Fruit fly (Drosophila melanogaster): Measurements from ENCODE around the gene CG9915.

The CG9915 gene

DNA sequence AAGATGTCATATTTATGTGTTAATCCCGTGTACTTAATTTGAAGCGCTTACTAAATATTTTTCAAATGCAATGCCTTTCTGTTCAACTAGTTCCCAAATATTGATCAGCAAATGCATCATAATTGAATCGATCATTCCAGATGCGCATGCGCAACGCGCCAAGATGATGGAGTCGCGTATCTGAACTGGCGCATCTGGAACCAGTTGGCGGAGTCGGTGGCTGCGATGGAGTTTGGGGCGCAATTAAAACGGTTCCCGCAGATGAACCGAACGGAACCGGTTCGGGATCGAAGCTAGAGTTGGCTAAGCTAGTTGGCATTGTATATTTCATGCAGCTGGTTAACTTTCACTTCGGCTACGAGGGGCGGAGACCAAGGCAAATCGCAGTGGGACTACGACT lies 12.5 kb upstream of the CG9915 start, which contains the start of gene CalpC (continued):
- TF ChIP-seq CG6272 (GFP tag; IDR thresholded peaks at IDR 0.05) (no peak), chm (GFP tag; IDR thresholded peaks at IDR 0.05) (no peak), CG1603 (tag; optimal IDR thresholded peaks at IDR 0.05) (peak; percentile 33), CG17186 (GFP tag; optimal IDR thresholded peaks at IDR 0.05) (peak; percentile 58), Xrp1 (GFP tag; IDR thresholded peaks at IDR 0.05) (no peak), CG7786 (GFP tag; optimal IDR thresholded peaks at IDR 0.05) (no peak), nerfin-2 (GFP tag; IDR thresholded peaks at IDR 0.05; ENCODE audit: partially characterized antibody) (no peak), so (GFP tag; IDR thresholded peaks at IDR 0.05) (no peak), amos (GFP tag; IDR thresholded peaks at IDR 0.05; ENCODE audit: partially characterized antibody) (peak; percentile 39; the same call in 1 of the 2 replicates), grn (GFP tag; optimal IDR thresholded peaks at IDR 0.05) (no peak), Nf-YA (GFP tag; IDR thresholded peaks at IDR 0.05) (no peak), CG32767 (GFP tag; IDR thresholded peaks at IDR 0.05) (no peak), CG17612 (GFP tag; IDR thresholded peaks at IDR 0.05) (no peak), stwl (tag; optimal IDR thresholded peaks at IDR 0.05) (peak; percentile 15), CG10565 (GFP tag; optimal IDR thresholded peaks at IDR 0.05) (no peak), CG8944 (GFP tag; optimal IDR thresholded peaks at IDR 0.05) (no peak), fd96Cb (tag; optimal IDR thresholded peaks at IDR 0.05) (no peak), E2f2 (GFP tag; IDR thresholded peaks at IDR 0.05) (peak; percentile 61; the same call in 1 of the 2 replicates), CG30020 (tag; optimal IDR thresholded peaks at IDR 0.05) (peak; percentile 9), CG6254 (GFP tag; optimal IDR thresholded peaks at IDR 0.05) (no peak), CG9817 (tag; optimal IDR thresholded peaks at IDR 0.05) (no peak), CG4707 (GFP tag; optimal IDR thresholded peaks at IDR 0.05) (no peak), mam (GFP tag; optimal IDR thresholded peaks at IDR 0.05) (no peak), MBD-R2 (GFP tag; IDR thresholded peaks at IDR 0.05) (peak; percentile 17; the same call in 1 of the 2 replicates), Scr (GFP tag; IDR thresholded peaks at IDR 0.05; ENCODE audit: partially characterized antibody) (peak; percentile 40), sna (GFP tag; IDR thresholded peaks at IDR 0.05; ENCODE audit: partially characterized antibody) (peak; percentile 43; the same call in 1 of the 2 replicates), Dll (GFP tag; IDR thresholded peaks at IDR 0.05; ENCODE audit: partially characterized antibody) (peak; percentile 34; the same call in 1 of the 4 replicates), Ptx1 (GFP tag; IDR thresholded peaks at IDR 0.05) (no peak), lov (optimal IDR thresholded peaks at IDR 0.05) (no peak), lov (GFP tag; IDR thresholded peaks at IDR 0.05) (no peak), BEAF-32 (GFP tag; optimal IDR thresholded peaks at IDR 0.05) (peak; percentile 31), sens-2 (GFP tag; IDR thresholded peaks at IDR 0.05) (no peak), Fer1 (GFP tag; optimal IDR thresholded peaks at IDR 0.05) (no peak), Bgb (GFP tag; IDR thresholded peaks at IDR 0.05; ENCODE audit: partially characterized antibody) (peak; percentile 38; the same call in 1 of the 2 replicates), CG4282 (GFP tag; optimal IDR thresholded peaks at IDR 0.05) (no peak), CG12299 (tag; optimal IDR thresholded peaks at IDR 0.05) (no peak), Opbp (GFP tag; IDR thresholded peaks at IDR 0.05; ENCODE audit: partially characterized antibody) (peak; percentile 56; the same call in 1 of the 3 replicates), CG17802 (tag; optimal IDR thresholded peaks at IDR 0.05) (no peak), CG6689 (GFP tag; IDR thresholded peaks at IDR 0.05) (no peak), ranshi (GFP tag; IDR thresholded peaks at IDR 0.05) (no peak), CG10462 (GFP tag; optimal IDR thresholded peaks at IDR 0.05) (no peak), CG6683 (GFP tag; optimal IDR thresholded peaks at IDR 0.05) (no peak), CG8359 (GFP tag; optimal IDR thresholded peaks at IDR 0.05; ENCODE audit: borderline replicate concordance) (no peak), Med (GFP tag) (no peak), Sry-β (GFP tag; optimal IDR thresholded peaks at IDR 0.05) (peak; percentile 30), phol (tag; optimal IDR thresholded peaks at IDR 0.05) (peak; percentile 29), emc (GFP tag; optimal IDR thresholded peaks at IDR 0.05) (no peak), B-H2 (GFP tag; optimal IDR thresholded peaks at IDR 0.05) (no peak), Blimp-1 (GFP tag; optimal IDR thresholded peaks at IDR 0.05) (peak; percentile 40), ara (GFP tag; IDR thresholded peaks at IDR 0.05) (no peak)

All from whole organism, embryonic.